Worm (Caenorhabditis elegans) whole organism, L4 larva: ENCODE results near the gene T24C12.1.

ENCODE experiments used
- F10B5.3 ChIP-seq: sonication (generic microtip); optimal IDR thresholded peaks from 2 replicates; lab custom pipeline; 2016; ENCODE audit warnings: mild to moderate bottlenecking, missing genetic modification characterization, missing compliant biosample characterization
- R02D3.7 ChIP-seq: fragments of 150-350 bp; sonication (generic microtip); optimal IDR thresholded peaks from 3 replicates; lab custom pipeline; 2014; ENCODE audit warnings: missing biosample characterization, missing genetic modification characterization
- Y48G9A.11 ChIP-seq: fragments of 200-800 bp; sonication (Bioruptor generic); IDR thresholded peaks from 2 replicates; pipeline ENCODE4 v1.3.6; 2022; ENCODE audit warnings: missing genetic modification reagents, missing genetic modification characterization, missing compliant biosample characterization
- aha-1 ChIP-seq: fragments of 150-350 bp; peaks from one replicate; lab custom pipeline; 2014; ENCODE audit warnings: missing biosample characterization, missing genetic modification characterization
- ama-1 ChIP-seq: fragments of 150-350 bp; optimal IDR thresholded peaks from 2 replicates; lab custom pipeline; 2014; ENCODE audit warnings: inconsistent platforms, mixed read lengths
- arid-1 ChIP-seq: fragments of 200-800 bp; sonication (Bioruptor generic); conservative IDR thresholded peaks from 2 replicates; pipeline ENCODE4 v1.3.6; 2022; ENCODE audit warnings: missing genetic modification reagents, missing genetic modification characterization, missing compliant biosample characterization
- ceh-82 ChIP-seq: sonication (generic microtip); optimal IDR thresholded peaks from 2 replicates; lab custom pipeline; 2017; ENCODE audit warnings: missing biosample characterization, missing genetic modification characterization
- ces-1 ChIP-seq: fragments of 150-350 bp; sonication (generic microtip); optimal IDR thresholded peaks from 4 replicates; lab custom pipeline; 2014; ENCODE audit warnings: missing biosample characterization, missing genetic modification reagents, missing genetic modification characterization
- cey-2 ChIP-seq: sonication (generic microtip); optimal IDR thresholded peaks from 3 replicates; lab custom pipeline; 2017; ENCODE audit warnings: missing genetic modification characterization, mild to moderate bottlenecking, missing compliant biosample characterization, antibody characterized with exemption, borderline replicate concordance; ENCODE audit not compliant: insufficient read depth
- ctbp-1 ChIP-seq: fragments of 200-800 bp; sonication (Bioruptor generic); IDR thresholded peaks from 2 replicates; pipeline ENCODE4 v1.3.6; 2022; ENCODE audit warnings: missing genetic modification reagents, missing genetic modification characterization, missing compliant biosample characterization
- daf-16 ChIP-seq, 3 experiments: sonication (generic microtip); optimal IDR thresholded peaks; 2 replicates each; lab custom pipeline; 2016 to 2017; ENCODE audit warnings: missing genetic modification characterization in 3 of 3, missing genetic modification reagents in 3 of 3, mild to moderate bottlenecking in 2 of 3, missing compliant biosample characterization in 2 of 3, missing biosample characterization in 1 of 3, moderate library complexity in 1 of 3
- daf-19 ChIP-seq: fragments of 200-800 bp; sonication (Bioruptor generic); conservative IDR thresholded peaks from 2 replicates; pipeline ENCODE4 v1.3.6; 2022; ENCODE audit warnings: missing genetic modification characterization, missing compliant biosample characterization
- daf-8 ChIP-seq: fragments of 200-800 bp; sonication (Bioruptor generic); IDR thresholded peaks from 2 replicates; pipeline ENCODE4 v1.3.6; 2022; ENCODE audit warnings: missing genetic modification characterization, missing compliant biosample characterization
- dmd-9 ChIP-seq: fragments of 200-800 bp; sonication (Bioruptor generic); IDR thresholded peaks from 2 replicates; pipeline ENCODE4 v1.3.6; 2022; ENCODE audit warnings: missing genetic modification reagents, missing genetic modification characterization, missing compliant biosample characterization
- dve-1 ChIP-seq: sonication (generic microtip); optimal IDR thresholded peaks from 2 replicates; lab custom pipeline; 2017; ENCODE audit warnings: antibody characterized with exemption, mild to moderate bottlenecking, missing genetic modification characterization, missing compliant biosample characterization; ENCODE audit not compliant: insufficient read depth
- fos-1 ChIP-seq: fragments of 150-350 bp; optimal IDR thresholded peaks from 2 replicates; lab custom pipeline; 2014; ENCODE audit warnings: missing biosample characterization, missing genetic modification characterization
- gei-8 ChIP-seq: fragments of 200-800 bp; sonication (Bioruptor generic); optimal IDR thresholded peaks from 2 replicates; lab custom pipeline; 2018; ENCODE audit warnings: mild to moderate bottlenecking, missing genetic modification characterization, missing compliant biosample characterization
- hif-1 ChIP-seq, 2 experiments: sonication (generic microtip); optimal IDR thresholded peaks; 2 replicates each; lab custom pipeline; 2016 to 2017; ENCODE audit warnings: missing compliant biosample characterization in 2 of 2, missing genetic modification characterization in 2 of 2, missing genetic modification reagents in 2 of 2, missing genotype in 2 of 2, mild to moderate bottlenecking in 1 of 2
- hlh-11 ChIP-seq: fragments of 200-800 bp; sonication (Bioruptor generic); optimal IDR thresholded peaks from 2 replicates; lab custom pipeline; 2018; ENCODE audit warnings: mild to moderate bottlenecking, missing genetic modification characterization, missing compliant biosample characterization
- hlh-30 ChIP-seq: sonication (generic microtip); optimal IDR thresholded peaks from 2 replicates; lab custom pipeline; 2017; ENCODE audit warnings: antibody characterized with exemption, mild to moderate bottlenecking, missing genetic modification characterization, missing compliant biosample characterization; ENCODE audit not compliant: insufficient read depth
- lim-7 ChIP-seq: fragments of 200-800 bp; sonication (Bioruptor generic); IDR thresholded peaks from 2 replicates; pipeline ENCODE4 v1.3.6; 2022; ENCODE audit warnings: missing genetic modification characterization, missing compliant biosample characterization
- lin-1 ChIP-seq: fragments of 200-800 bp; sonication (Bioruptor generic); IDR thresholded peaks from 2 replicates; pipeline ENCODE4 v1.3.6; 2022; ENCODE audit warnings: missing genetic modification reagents, missing genetic modification characterization, missing compliant biosample characterization
- lir-3 ChIP-seq: sonication (generic microtip); optimal IDR thresholded peaks from 2 replicates; lab custom pipeline; 2016; ENCODE audit warnings: mild to moderate bottlenecking, missing genetic modification characterization, missing compliant biosample characterization
- lsy-2 ChIP-seq, 2 experiments: fragments of 150-350 bp in 1 of 2; sonication (generic microtip) in 1 of 2; optimal IDR thresholded peaks; 2 replicates each; lab custom pipeline; 2014 to 2017; ENCODE audit warnings: missing biosample characterization in 2 of 2, missing genetic modification characterization in 2 of 2
- madf-9 ChIP-seq: fragments of 200-800 bp; sonication (Bioruptor generic); conservative IDR thresholded peaks from 2 replicates; pipeline ENCODE4 v1.3.6; 2022; ENCODE audit warnings: missing genetic modification reagents, missing genetic modification characterization, missing compliant biosample characterization
- mxl-2 ChIP-seq: fragments of 200-800 bp; sonication (Bioruptor generic); conservative IDR thresholded peaks from 2 replicates; pipeline ENCODE4 v1.3.6; 2022; ENCODE audit warnings: missing genetic modification reagents, missing genetic modification characterization, missing compliant biosample characterization
- mxl-3 ChIP-seq: fragments of 200-800 bp; sonication (Bioruptor generic); optimal IDR thresholded peaks from 2 replicates; lab custom pipeline; 2018; ENCODE audit warnings: mild to moderate bottlenecking, missing genetic modification characterization, missing compliant biosample characterization
- nhr-10 ChIP-seq: fragments of 150-350 bp; optimal IDR thresholded peaks from 2 replicates; lab custom pipeline; 2014; ENCODE audit warnings: missing biosample characterization, missing genetic modification characterization
- nhr-11 ChIP-seq: fragments of 150-350 bp; optimal IDR thresholded peaks from 2 replicates; lab custom pipeline; 2014; ENCODE audit warnings: missing biosample characterization, missing genetic modification characterization
- nhr-237 ChIP-seq: sonication (generic microtip); optimal IDR thresholded peaks from 2 replicates; lab custom pipeline; 2017; ENCODE audit warnings: missing biosample characterization, missing genetic modification characterization
- nhr-25 ChIP-seq: sonication (generic microtip); optimal IDR thresholded peaks from 2 replicates; lab custom pipeline; 2017; ENCODE audit warnings: missing genetic modification characterization, mild to moderate bottlenecking, missing compliant biosample characterization, antibody characterized with exemption, moderate library complexity, borderline replicate concordance; ENCODE audit not compliant: insufficient read depth
- nhr-28 ChIP-seq: fragments of 150-350 bp; optimal IDR thresholded peaks from 2 replicates; lab custom pipeline; 2014; ENCODE audit warnings: missing biosample characterization, missing genetic modification characterization
- nhr-48 ChIP-seq: sonication (generic microtip); optimal IDR thresholded peaks from 2 replicates; lab custom pipeline; 2016; ENCODE audit warnings: mild to moderate bottlenecking, missing genetic modification characterization, missing compliant biosample characterization
- skn-1 ChIP-seq: fragments of 150-350 bp; optimal IDR thresholded peaks from 2 replicates; lab custom pipeline; 2014; ENCODE audit warnings: missing biosample characterization, missing genetic modification characterization
- snpc-1.2 ChIP-seq: fragments of 200-800 bp; sonication (Bioruptor generic); IDR thresholded peaks from 2 replicates; pipeline ENCODE4 v1.3.6; 2022; ENCODE audit warnings: missing genetic modification reagents, missing genetic modification characterization, missing compliant biosample characterization
- spr-3 ChIP-seq: fragments of 200-800 bp; sonication (Bioruptor generic); optimal IDR thresholded peaks from 2 replicates; lab custom pipeline; 2018; ENCODE audit warnings: mild to moderate bottlenecking, missing genetic modification characterization, missing compliant biosample characterization
- tra-1 ChIP-seq: fragments of 200-800 bp; sonication (Bioruptor generic); IDR thresholded peaks from 2 replicates; pipeline ENCODE4 v1.3.6; 2022; ENCODE audit warnings: missing genetic modification reagents, missing genetic modification characterization, missing compliant biosample characterization
- unc-130 ChIP-seq: sonication (generic microtip); optimal IDR thresholded peaks from 2 replicates; lab custom pipeline; 2016; ENCODE audit warnings: missing genetic modification reagents, missing genetic modification characterization, missing compliant biosample characterization
- unc-39 ChIP-seq: sonication (generic microtip); optimal IDR thresholded peaks from 2 replicates; lab custom pipeline; 2017; ENCODE audit warnings: missing biosample characterization, missing genetic modification characterization
- unc-62 ChIP-seq, 3 experiments: fragments of 150-350 bp in 1 of 3; sonication (generic microtip); optimal IDR thresholded peaks in 2 of 3; peaks in 1 of 3; 1 replicate in 1 of 3; 2 replicates in 2 of 3; lab custom pipeline; 2014 to 2017; ENCODE audit warnings: missing biosample characterization in 3 of 3, missing genetic modification characterization in 3 of 3, missing genetic modification reagents in 3 of 3, missing genotype in 1 of 3
- vab-7 ChIP-seq: fragments of 200-800 bp; sonication (Bioruptor generic); IDR thresholded peaks from 2 replicates; pipeline ENCODE4 v1.3.6; 2022; ENCODE audit warnings: missing genetic modification reagents, missing genetic modification characterization, missing compliant biosample characterization
- ztf-11 ChIP-seq: fragments of 150-350 bp; optimal IDR thresholded peaks from 2 replicates; lab custom pipeline; 2014; ENCODE audit warnings: missing biosample characterization, missing genetic modification characterization

T24C12.1 gene

DNA sequence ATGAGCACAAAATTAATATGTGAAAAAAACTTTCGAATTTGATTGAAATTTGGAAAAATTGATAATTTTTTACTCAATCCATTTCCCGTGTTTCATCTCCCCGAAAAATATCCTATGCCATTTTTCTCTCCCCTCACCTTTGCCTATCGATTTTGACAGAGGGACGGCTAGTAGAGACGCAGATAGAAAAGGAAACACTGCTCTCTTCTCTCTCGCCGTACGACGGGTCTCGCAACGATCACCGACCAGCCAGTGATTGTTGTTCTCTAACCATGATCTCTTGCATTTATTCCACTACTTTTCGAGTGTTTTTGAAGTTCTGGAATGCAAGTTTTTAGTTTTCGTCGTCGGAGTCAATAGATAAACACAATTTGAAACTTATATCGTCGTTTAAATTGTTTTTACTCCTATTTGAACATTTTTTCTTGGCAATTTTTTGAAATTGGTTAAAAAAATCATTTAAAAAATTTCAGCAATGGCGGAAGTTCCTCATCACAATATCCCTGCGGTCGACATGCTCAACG lies 38.3 kb downstream of the T24C12.1 start, which contains the start of gene vha-15 (continued):
- no peak for TF ChIP-seq unc-130 (GFP tag; lab: Kevin White, UChicago)
- no peak for TF ChIP-seq R02D3.7 (tag; lab: Kevin White, UChicago)
- TF ChIP-seq hlh-30 (tag; lab: Kevin White, UChicago) = peak; percentile 76
- TF ChIP-seq arid-1 (GFP tag; lab: Robert Waterston, UW) = no peak
- no peak for TF ChIP-seq unc-39 (tag; lab: Kevin White, UChicago)
- peak; percentile 80 for TF ChIP-seq dve-1 (tag; lab: Kevin White, UChicago)
- TF ChIP-seq vab-7 (GFP tag; lab: Robert Waterston, UW) = no peak; the same call in 1 of the 2 replicates
- peak in 1 of 2 experiments; percentile 41 for TF ChIP-seq hif-1 (tag; optimal IDR thresholded peaks at IDR 0.05; lab: Kevin White, UChicago)
- no peak for TF ChIP-seq lim-7 (GFP tag; lab: Robert Waterston, UW)

DNA sequence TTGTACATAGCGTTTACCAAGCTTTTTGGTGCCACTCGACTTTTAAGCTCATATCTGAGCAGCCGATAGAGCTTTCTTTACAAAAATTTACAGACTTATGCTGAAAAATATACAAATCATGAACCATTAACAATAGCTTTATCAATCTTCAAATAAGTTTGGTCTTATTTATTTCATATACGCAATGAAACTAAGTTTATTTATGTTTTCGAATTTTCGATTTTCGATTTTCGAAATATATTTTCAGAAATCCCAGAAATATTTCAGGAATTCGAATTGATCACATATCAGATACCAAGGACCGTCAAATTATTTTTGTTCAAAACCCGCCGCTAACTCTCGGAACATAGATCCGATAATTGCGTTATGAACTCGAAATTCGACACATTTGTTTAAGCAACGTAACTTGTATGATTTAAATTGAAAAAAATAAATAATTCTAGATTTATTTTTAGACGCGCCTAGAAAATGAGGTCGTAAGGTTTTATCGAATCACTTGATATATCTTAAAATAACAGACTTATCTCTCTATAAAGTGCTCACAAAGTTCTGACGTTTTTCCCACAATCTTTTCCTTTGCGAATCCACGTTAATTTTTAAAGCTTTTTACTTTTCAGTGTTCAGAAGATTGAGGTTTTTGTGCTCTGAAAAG lies 42.0 kb downstream of the T24C12.1 start:
- TF ChIP-seq F10B5.3 (peak; percentile 30), unc-62 (GFP tag; optimal IDR thresholded peaks at IDR 0.05 in 1 of 2; lab: Kevin White, UChicago) (peak in 1 of 2 experiments; percentile 97), unc-62 (tag; optimal IDR thresholded peaks at IDR 0.05; lab: Kevin White, UChicago) (no peak), aha-1 (tag; lab: Kevin White, UChicago) (peak; percentile 41), lsy-2 (tag; optimal IDR thresholded peaks at IDR 0.05; lab: Kevin White, UChicago) (peak in 1 of 2 experiments; percentile 15), ztf-11 (tag; lab: Kevin White, UChicago) (no peak), lir-3 (no peak)
- TF ChIP-seq, all 104 proteins: peak for 4

DNA sequence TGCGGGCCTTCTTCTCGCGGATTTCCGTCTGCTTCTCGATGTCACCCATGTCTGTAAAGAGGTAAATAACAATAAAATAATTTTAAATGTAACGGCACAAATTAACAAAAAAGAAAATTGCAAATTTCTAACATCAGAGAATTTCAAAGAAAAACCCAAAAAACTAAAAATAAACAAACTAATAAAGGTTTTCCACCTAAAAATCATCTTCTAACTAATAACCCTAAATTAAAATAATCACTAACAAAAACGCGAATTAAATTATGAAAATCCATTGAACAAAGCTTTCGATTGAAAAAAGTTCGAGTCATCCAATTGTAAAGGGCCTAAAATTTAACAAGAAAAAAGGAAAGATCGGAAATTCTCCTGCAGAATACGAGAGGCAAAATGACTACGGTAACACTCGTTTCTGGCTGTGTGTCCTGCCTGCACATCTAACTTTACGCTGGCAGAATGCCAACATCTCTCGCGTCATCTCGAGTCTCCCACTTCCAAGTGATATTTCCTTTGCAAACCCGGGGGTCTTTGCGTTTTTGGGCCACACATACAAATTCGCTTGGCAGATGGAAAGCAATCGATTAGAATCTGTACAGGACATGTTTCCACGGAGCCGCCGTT lies 43.4 kb downstream of the T24C12.1 start, which contains the start of gene rpl-11.2:
Gene rpl-11.2 (minus strand): TSS at position 51 of the 618 bp plus-strand sequence.
- peak; percentile 18 for TF ChIP-seq nhr-237 (tag; lab: Kevin White, UChicago)
- TF ChIP-seq daf-16 (GFP tag; optimal IDR thresholded peaks at IDR 0.05; lab: Kevin White, UChicago) = peak in 1 of 2 experiments; percentile 75
- TF ChIP-seq daf-16 (tag; optimal IDR thresholded peaks at IDR 0.05; lab: Kevin White, UChicago) = peak; percentile 85
- TF ChIP-seq madf-9 (GFP tag; lab: Robert Waterston, UW) = peak; percentile 84
- peak; percentile 96 for TF ChIP-seq hlh-11 (tag; lab: Kevin White, UChicago)
- TF ChIP-seq ces-1 (GFP tag; lab: Kevin White, UChicago) = peak; percentile 73
- no peak for TF ChIP-seq daf-8 (GFP tag; lab: Robert Waterston, UW)
- TF ChIP-seq R02D3.7 (tag; lab: Kevin White, UChicago) = no peak
- no peak for TF ChIP-seq ceh-82 (tag; lab: Kevin White, UChicago)
- no peak; the same call in none of the 2 replicates for TF ChIP-seq vab-7 (GFP tag; lab: Robert Waterston, UW)
- no peak for TF ChIP-seq mxl-2 (GFP tag; lab: Robert Waterston, UW)
- TF ChIP-seq dmd-9 = peak; percentile 65
- TF ChIP-seq Y48G9A.11 (GFP tag; lab: Robert Waterston, UW) = no peak
- no peak for TF ChIP-seq snpc-1.2 (GFP tag; lab: Robert Waterston, UW)
- TF ChIP-seq skn-1 (tag; lab: Kevin White, UChicago) = no peak
- peak; percentile 73 for TF ChIP-seq ama-1 (lab: Kevin White, UChicago)
- peak; percentile 88 for TF ChIP-seq nhr-48 (tag; lab: Kevin White, UChicago)
- TF ChIP-seq nhr-28 (tag; lab: Kevin White, UChicago) = peak; percentile 89
- peak; percentile 66 for TF ChIP-seq nhr-10 (tag; lab: Kevin White, UChicago)
- TF ChIP-seq lin-1 (GFP tag; lab: Robert Waterston, UW) = peak; percentile 83
- no peak for TF ChIP-seq fos-1
- peak; percentile 58 for TF ChIP-seq spr-3 (GFP tag; lab: Kevin White, UChicago)
- no peak for TF ChIP-seq cey-2 (tag; lab: Kevin White, UChicago)
- TF ChIP-seq ztf-11 (tag; lab: Kevin White, UChicago) = no peak
- peak; percentile 84 for TF ChIP-seq mxl-3 (GFP tag; lab: Kevin White, UChicago)
- TF ChIP-seq tra-1 (GFP tag; lab: Robert Waterston, UW) = peak; percentile 99
- peak; percentile 96 for TF ChIP-seq nhr-25
- TF ChIP-seq ctbp-1 (GFP tag; lab: Robert Waterston, UW) = peak; percentile 91
- TF ChIP-seq gei-8 (GFP tag; lab: Kevin White, UChicago) = peak; percentile 18
- peak; percentile 100 for TF ChIP-seq aha-1 (tag; lab: Kevin White, UChicago)
- TF ChIP-seq daf-19 = peak; percentile 69; the same call in 1 of the 2 replicates
- TF ChIP-seq nhr-11 (tag; lab: Kevin White, UChicago) = peak; percentile 99
